Fruit fly (Drosophila melanogaster): Measurements from ENCODE around the gene PGRP-LE.

PGRP-LE gene

dm6 chrX:15807915-15808314, 4.2 kb upstream of the PGRP-LE start:
- no peak for TF ChIP-seq CG5204 (GFP tag; optimal IDR thresholded peaks at IDR 0.05)
- no peak for TF ChIP-seq Mnt (GFP tag; optimal IDR thresholded peaks at IDR 0.05)
- no peak for TF ChIP-seq CG7045 (GFP tag; optimal IDR thresholded peaks at IDR 0.05)
- TF ChIP-seq cic (GFP tag; optimal IDR thresholded peaks at IDR 0.05), result no peak
- no peak for TF ChIP-seq ovo (GFP tag; optimal IDR thresholded peaks at IDR 0.05)
- TF ChIP-seq pad (GFP tag; optimal IDR thresholded peaks at IDR 0.05), result no peak
- TF ChIP-seq Crg-1 (GFP tag; optimal IDR thresholded peaks at IDR 0.05), result no peak
- TF ChIP-seq CG11617 (GFP tag; optimal IDR thresholded peaks at IDR 0.05), result no peak
- no peak for TF ChIP-seq CG7101 (tag; optimal IDR thresholded peaks at IDR 0.05)
- no peak for TF ChIP-seq cnc (optimal IDR thresholded peaks at IDR 0.05)

dm6 chrX:15805523-15805922, 1.8 kb upstream of the PGRP-LE start:
- TF ChIP-seq tj (GFP tag; optimal IDR thresholded peaks at IDR 0.05), result peak; percentile 42
- TF ChIP-seq CG7045 (GFP tag; optimal IDR thresholded peaks at IDR 0.05), result no peak
- no peak for TF ChIP-seq ovo (GFP tag; optimal IDR thresholded peaks at IDR 0.05)
- no peak for TF ChIP-seq CG33017 (tag; optimal IDR thresholded peaks at IDR 0.05)
- TF ChIP-seq Clk (GFP tag; optimal IDR thresholded peaks at IDR 0.05), result no peak
- no peak for TF ChIP-seq CG7101 (tag; optimal IDR thresholded peaks at IDR 0.05)
- TF ChIP-seq CG1620 (GFP tag; optimal IDR thresholded peaks at IDR 0.05), result no peak
- TF ChIP-seq toe (GFP tag; optimal IDR thresholded peaks at IDR 0.05), result no peak
- TF ChIP-seq bab1 (GFP tag; optimal IDR thresholded peaks at IDR 0.05), result no peak
- TF ChIP-seq cic (GFP tag; optimal IDR thresholded peaks at IDR 0.05), result no peak
- TF ChIP-seq pad (GFP tag; optimal IDR thresholded peaks at IDR 0.05), result peak; percentile 42

- TF ChIP-seq CG14711 (tag; optimal IDR thresholded peaks at IDR 0.05) (peak; percentile 19), kay (GFP tag; ENCODE audit: borderline replicate concordance) (no peak)
Measured at dm6 chrX:15804790-15805189, 1.1 kb upstream of the PGRP-LE start.

- TF ChIP-seq CG14711 (tag; optimal IDR thresholded peaks at IDR 0.05) (peak; percentile 54), pad (GFP tag; optimal IDR thresholded peaks at IDR 0.05) (peak; percentile 6), CG12768 (GFP tag; optimal IDR thresholded peaks at IDR 0.05) (no peak), bab1 (GFP tag; optimal IDR thresholded peaks at IDR 0.05) (peak; percentile 37), CG7101 (tag; optimal IDR thresholded peaks at IDR 0.05) (peak; percentile 67), kay (GFP tag; ENCODE audit: borderline replicate concordance) (no peak), Crg-1 (GFP tag; optimal IDR thresholded peaks at IDR 0.05) (no peak), CG11617 (GFP tag; optimal IDR thresholded peaks at IDR 0.05) (peak; percentile 34), CG1620 (GFP tag; optimal IDR thresholded peaks at IDR 0.05) (peak; percentile 22)
Measured at dm6 chrX:15802880-15803650, 615 bp downstream of the PGRP-LE start.

dm6 chrX:15799085-15799557, 4.6 kb downstream of the PGRP-LE start, which contains the start of the genes sordd2 and CG15602:
Gene sordd2, minus strand, starts transcription at chrX:15799162.
Gene CG15602, plus strand, starts transcription at chrX:15799426.
- peak; percentile 57 for TF ChIP-seq kay (GFP tag; ENCODE audit: borderline replicate concordance)
- peak; percentile 13 for TF ChIP-seq toe (GFP tag; optimal IDR thresholded peaks at IDR 0.05)

- TF ChIP-seq toe (GFP tag; optimal IDR thresholded peaks at IDR 0.05), result peak; percentile 34
Measured at dm6 chrX:15795951-15796443, 7.7 kb downstream of the PGRP-LE start, which contains the start of gene sordd1. Gene sordd1, minus strand, starts transcription at chrX:15796028.

dm6 chrX:15788235-15789187, 15.2 kb downstream of the PGRP-LE start, which contains the start of gene Rhp:
Gene Rhp, plus strand, starts transcription at chrX:15788897.
- peak; percentile 62 for TF ChIP-seq CG11617 (GFP tag; optimal IDR thresholded peaks at IDR 0.05)
- peak; percentile 88 for TF ChIP-seq CG7101 (tag; optimal IDR thresholded peaks at IDR 0.05)
- no peak for TF ChIP-seq Clk (GFP tag; optimal IDR thresholded peaks at IDR 0.05)
- peak; percentile 68 for TF ChIP-seq tj (GFP tag; optimal IDR thresholded peaks at IDR 0.05)
- peak; percentile 70 for TF ChIP-seq cic (GFP tag; optimal IDR thresholded peaks at IDR 0.05)
- peak; percentile 51 for TF ChIP-seq Crg-1 (GFP tag; optimal IDR thresholded peaks at IDR 0.05)
- peak; percentile 41 for TF ChIP-seq CG33017 (tag; optimal IDR thresholded peaks at IDR 0.05)
- peak; percentile 24 for TF ChIP-seq bab1 (GFP tag; optimal IDR thresholded peaks at IDR 0.05)
- TF ChIP-seq CG14711 (tag; optimal IDR thresholded peaks at IDR 0.05), result peak; percentile 62
- no peak for TF ChIP-seq cnc (optimal IDR thresholded peaks at IDR 0.05)
- TF ChIP-seq kay (GFP tag; ENCODE audit: borderline replicate concordance), result no peak
- TF ChIP-seq CG1620 (GFP tag; optimal IDR thresholded peaks at IDR 0.05), result peak; percentile 20
- peak; percentile 29 for TF ChIP-seq ovo (GFP tag; optimal IDR thresholded peaks at IDR 0.05)
- TF ChIP-seq toe (GFP tag; optimal IDR thresholded peaks at IDR 0.05), result no peak
- TF ChIP-seq Mnt (GFP tag; optimal IDR thresholded peaks at IDR 0.05), result peak; percentile 47
- TF ChIP-seq CG12768 (GFP tag; optimal IDR thresholded peaks at IDR 0.05), result peak; percentile 45
- TF ChIP-seq pad (GFP tag; optimal IDR thresholded peaks at IDR 0.05), result peak; percentile 48
- no peak for TF ChIP-seq CG5204 (GFP tag; optimal IDR thresholded peaks at IDR 0.05)
- no peak for TF ChIP-seq Hr96 (GFP tag; optimal IDR thresholded peaks at IDR 0.05)
- TF ChIP-seq CG7045 (GFP tag; optimal IDR thresholded peaks at IDR 0.05), result peak; percentile 33

All from whole organism, adult.